Worm (Caenorhabditis elegans): ENCODE results near the gene sri-42.

- no peak for TF ChIP-seq B0336.3 (GFP tag; IDR thresholded peaks at IDR 0.05)
- TF ChIP-seq ceh-27 (GFP tag; optimal IDR thresholded peaks at IDR 0.05): no peak
- TF ChIP-seq snpc-4 (GFP tag; optimal IDR thresholded peaks at IDR 0.05): no peak
- TF ChIP-seq snpc-4 (tag; optimal IDR thresholded peaks at IDR 0.05): no peak
- TF ChIP-seq tlf-1 (GFP tag; optimal IDR thresholded peaks at IDR 0.05): no peak
- TF ChIP-seq attf-3 (GFP tag; conservative IDR thresholded peaks at IDR 0.05): no peak
- TF ChIP-seq athp-1 (tag; optimal IDR thresholded peaks at IDR 0.05): no peak
- TF ChIP-seq egl-44 (GFP tag; IDR thresholded peaks at IDR 0.05): no peak
- no peak for TF ChIP-seq ztf-25 (GFP tag; IDR thresholded peaks at IDR 0.05)
Measured at ce11 chrII:3151615-3152014, 8.9 kb upstream of the sri-42 start, which contains the start of the genes T10D4.14 and T10D4.19.

Measured in whole organism, young adult.